Worm (Caenorhabditis elegans) whole organism, L4/young adult: ENCODE measurements around the gene npr-32.

ENCODE experiments used
- dao-5 ChIP-seq: sonication (generic microtip); optimal IDR thresholded peaks from 2 replicates; lab custom pipeline; 2016; ENCODE audit warnings: missing genotype, missing genetic modification characterization, moderate library complexity, missing compliant biosample characterization
- him-1 ChIP-seq: sonication (generic microtip); optimal IDR thresholded peaks from 2 replicates; lab custom pipeline; 2016; ENCODE audit warnings: missing genotype, missing genetic modification reagents, missing genetic modification characterization, missing compliant biosample characterization

ce11 chrIV:17215070-17215469 lies 15.8 kb downstream of the npr-32 start:
- TF ChIP-seq him-1 (tag; lab: Kevin White, UChicago) = no peak
- TF ChIP-seq dao-5 (tag; lab: Kevin White, UChicago) = no peak
